Worm (Caenorhabditis elegans): Measurements from ENCODE around the gene daf-4.

Gene daf-4

ce11 chrIII:5588746-5589145, 36.2 kb upstream of the daf-4 start (continued):
- TF ChIP-seq rcor-1 (GFP tag; IDR thresholded peaks at IDR 0.05) (no peak), tbx-9 (tag; optimal IDR thresholded peaks at IDR 0.05; ENCODE audit: borderline replicate concordance) (no peak), F10E7.11 (tag; optimal IDR thresholded peaks at IDR 0.05) (no peak), T26A5.8 (tag; optimal IDR thresholded peaks at IDR 0.05) (no peak), lir-1 (GFP tag; conservative IDR thresholded peaks at IDR 0.05) (no peak), ceh-79 (tag; optimal IDR thresholded peaks at IDR 0.05) (no peak), repo-1 (tag; optimal IDR thresholded peaks at IDR 0.05) (peak; percentile 74), Y67H2A.10 (GFP tag; conservative IDR thresholded peaks at IDR 0.05) (no peak), rpc-1 (optimal IDR thresholded peaks at IDR 0.05) (no peak), rpc-1 (tag; optimal IDR thresholded peaks at IDR 0.05) (no peak), aptf-2 (GFP tag; conservative IDR thresholded peaks at IDR 0.05) (no peak), C17E4.6 (GFP tag; IDR thresholded peaks at IDR 0.05) (0 out of 2 replicates have a peak, but pooled peaks have one; percentile 31), ceh-91 (GFP tag; IDR thresholded peaks at IDR 0.05) (no peak)

DNA sequence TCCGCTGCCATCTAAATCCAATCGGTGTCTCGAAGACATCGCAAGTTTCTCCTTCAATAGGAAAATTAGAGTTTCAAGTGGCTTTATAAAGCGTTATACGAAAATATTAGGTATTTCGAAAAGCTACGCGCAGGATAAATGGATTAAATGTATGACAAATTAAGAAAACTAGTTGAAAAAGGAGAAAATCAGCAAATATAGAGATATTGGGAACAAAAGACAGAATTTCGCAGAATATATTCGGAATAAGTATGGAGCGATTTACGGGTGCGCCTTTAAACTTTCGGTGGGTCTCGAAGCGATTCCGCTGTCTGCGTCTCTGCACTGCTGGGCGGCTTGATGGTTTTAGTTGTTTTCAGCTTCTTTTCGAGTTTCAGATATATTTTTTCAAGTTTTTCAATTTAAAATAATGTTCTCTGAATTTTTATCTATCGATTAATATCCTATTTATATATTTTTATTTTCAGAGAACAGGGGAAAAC, 33.2 kb upstream of the daf-4 start, which contains the start of the genes ddx-15 and ucr-1:
ddx-15 (minus strand) TSS at position 51 of the 482 bp plus-strand sequence.
ucr-1 (plus strand) TSS at position 468 of the 482 bp plus-strand sequence.
- TF ChIP-seq madf-10 (tag; optimal IDR thresholded peaks at IDR 0.05) (no peak), ceh-79 (tag; optimal IDR thresholded peaks at IDR 0.05) (no peak), die-1 (tag; optimal IDR thresholded peaks at IDR 0.05) (no peak), akir-1 (GFP tag; optimal IDR thresholded peaks at IDR 0.05) (no peak), dpl-1 (GFP tag; optimal IDR thresholded peaks at IDR 0.05) (peak; percentile 53), B0261.1 (tag; optimal IDR thresholded peaks at IDR 0.05) (no peak), rcor-1 (GFP tag; IDR thresholded peaks at IDR 0.05) (no peak), dox-1 (GFP tag; IDR thresholded peaks at IDR 0.05) (peak; percentile 66), attf-6 (GFP tag; IDR thresholded peaks at IDR 0.05) (no peak), mes-4 (tag; optimal IDR thresholded peaks at IDR 0.05) (no peak), ztf-26 (tag; optimal IDR thresholded peaks at IDR 0.05) (no peak), nhr-27 (tag; optimal IDR thresholded peaks at IDR 0.05) (no peak), madf-6 (GFP tag; IDR thresholded peaks at IDR 0.05) (peak; percentile 79), Y56A3A.18 (GFP tag; IDR thresholded peaks at IDR 0.05) (no peak), pbrm-1 (GFP tag; IDR thresholded peaks at IDR 0.05) (peak; percentile 59; the same call in 1 of the 2 replicates), mxl-1 (tag; optimal IDR thresholded peaks at IDR 0.05) (no peak), F49E8.2 (tag; optimal IDR thresholded peaks at IDR 0.05; ENCODE audit: insufficient read depth) (peak; percentile 21), bed-1 (GFP tag; IDR thresholded peaks at IDR 0.05) (no peak), F39B2.1 (GFP tag; IDR thresholded peaks at IDR 0.05) (no peak), xnd-1 (tag; optimal IDR thresholded peaks at IDR 0.05) (no peak), hmg-1.2 (GFP tag; IDR thresholded peaks at IDR 0.05) (peak; percentile 86), F37B4.10 (GFP tag; IDR thresholded peaks at IDR 0.05) (no peak), zfh-2 (GFP tag; conservative IDR thresholded peaks at IDR 0.05) (no peak), let-607 (tag; optimal IDR thresholded peaks at IDR 0.05) (no peak), hmg-20 (GFP tag; IDR thresholded peaks at IDR 0.05) (no peak), him-1 (tag; optimal IDR thresholded peaks at IDR 0.05) (no peak), bed-2 (GFP tag; IDR thresholded peaks at IDR 0.05) (no peak), ceh-100 (GFP tag; IDR thresholded peaks at IDR 0.05) (no peak), tbp1 (GFP tag; optimal IDR thresholded peaks at IDR 0.05) (peak; percentile 40), dpff-1 (tag; optimal IDR thresholded peaks at IDR 0.05) (no peak), D2030.7 (GFP tag; IDR thresholded peaks at IDR 0.05) (peak; percentile 62), tbx-9 (tag; optimal IDR thresholded peaks at IDR 0.05; ENCODE audit: borderline replicate concordance) (no peak), nhr-80 (tag; optimal IDR thresholded peaks at IDR 0.05) (peak; percentile 20), lin-26 (GFP tag; IDR thresholded peaks at IDR 0.05) (no peak), mel-28 (tag; optimal IDR thresholded peaks at IDR 0.05; ENCODE audit: borderline replicate concordance) (no peak), lin-54 (GFP tag; optimal IDR thresholded peaks at IDR 0.05) (peak; percentile 64), tlf-1 (GFP tag; optimal IDR thresholded peaks at IDR 0.05) (no peak), ceh-91 (GFP tag; IDR thresholded peaks at IDR 0.05) (peak; percentile 64), lsl-1 (GFP tag; optimal IDR thresholded peaks at IDR 0.05) (peak; percentile 66)

Data from whole organism, young adult.